Worm (Caenorhabditis elegans): Measurements from ENCODE around the gene clk-1.
A peak's percentile ranks its signal among the peaks of the same experiment; 100 is the strongest.

clk-1 gene

DNA sequence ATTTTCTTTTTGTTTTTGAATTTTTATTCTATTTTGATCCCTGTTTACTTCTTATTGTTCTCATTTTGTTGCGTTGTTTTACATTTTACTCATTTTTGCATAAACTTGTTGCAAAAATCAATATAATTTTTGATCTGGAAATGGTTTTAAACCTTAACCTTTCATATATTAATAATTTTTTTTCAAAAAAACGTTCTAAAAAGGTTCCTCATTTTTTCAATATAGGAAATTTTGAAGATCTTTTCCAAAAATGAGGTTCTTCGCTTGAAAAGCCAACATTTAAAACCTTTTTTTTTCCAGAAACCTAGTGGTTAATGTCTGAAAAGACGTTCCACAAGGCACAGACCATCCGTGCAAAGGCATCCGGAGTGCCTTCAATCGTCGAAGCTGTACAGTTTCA lies 17.3 kb upstream of the clk-1 start, which contains the start of gene gop-3:
Gene gop-3, plus strand, starts transcription at position 301 of the 400 bp plus-strand sequence.
- TF ChIP-seq pha-4 (tag; optimal IDR thresholded peaks at IDR 0.05), result no peak
- TF ChIP-seq B0261.1 (tag; optimal IDR thresholded peaks at IDR 0.05), result no peak

DNA sequence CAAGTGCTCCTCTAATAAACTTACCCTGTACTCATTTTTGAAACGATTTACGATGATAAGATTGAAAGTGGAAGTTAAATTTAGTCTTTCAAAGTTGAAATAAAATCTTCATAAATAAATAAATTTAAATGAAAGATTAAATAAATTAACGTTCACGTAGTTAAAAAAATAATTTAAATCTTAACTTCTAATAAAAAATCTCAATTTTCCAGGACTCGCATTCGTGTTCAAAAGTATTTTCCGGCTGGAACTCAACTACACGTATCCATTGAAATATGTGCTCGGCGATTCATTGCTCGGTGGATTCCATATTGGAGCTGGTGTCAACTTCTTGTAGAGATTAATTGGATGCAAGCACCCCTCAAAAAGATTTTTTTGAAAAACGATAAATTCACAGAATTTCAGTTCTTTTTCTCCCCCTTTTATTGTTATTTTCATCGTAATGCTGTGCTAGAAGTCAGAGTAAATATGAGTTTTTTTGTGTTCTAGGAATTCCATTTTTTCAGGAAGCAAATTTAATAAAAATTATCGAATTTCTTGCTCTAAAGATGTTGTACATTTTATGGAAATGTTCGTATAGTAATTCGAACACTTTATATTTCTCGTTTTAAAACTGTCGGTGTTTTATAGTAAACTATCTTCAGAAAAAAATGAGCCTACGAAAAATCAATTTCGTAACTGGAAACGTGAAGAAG lies 14.2 kb upstream of the clk-1 start, which contains the start of the genes C34E10.9 and hap-1:
Gene C34E10.9, minus strand, starts transcription at position 101 of the 695 bp plus-strand sequence.
Gene hap-1, plus strand, starts transcription at position 645 of the 695 bp plus-strand sequence.
- TF ChIP-seq nhr-90 (tag; optimal IDR thresholded peaks at IDR 0.05), result no peak
- TF ChIP-seq ekl-4 (GFP tag; IDR thresholded peaks at IDR 0.05), result no peak
- TF ChIP-seq attf-5 (GFP tag; optimal IDR thresholded peaks at IDR 0.05), result no peak
- TF ChIP-seq tbx-9 (tag; optimal IDR thresholded peaks at IDR 0.05; ENCODE audit: borderline replicate concordance), result no peak
- no peak for TF ChIP-seq lin-40 (tag; optimal IDR thresholded peaks at IDR 0.05)
- no peak for TF ChIP-seq nfya-2 (GFP tag; IDR thresholded peaks at IDR 0.05)
- TF ChIP-seq atf-7 (tag; optimal IDR thresholded peaks at IDR 0.05), result no peak
- no peak for TF ChIP-seq nhr-27 (tag; optimal IDR thresholded peaks at IDR 0.05)
- TF ChIP-seq hmg-20 (GFP tag; IDR thresholded peaks at IDR 0.05), result no peak

DNA sequence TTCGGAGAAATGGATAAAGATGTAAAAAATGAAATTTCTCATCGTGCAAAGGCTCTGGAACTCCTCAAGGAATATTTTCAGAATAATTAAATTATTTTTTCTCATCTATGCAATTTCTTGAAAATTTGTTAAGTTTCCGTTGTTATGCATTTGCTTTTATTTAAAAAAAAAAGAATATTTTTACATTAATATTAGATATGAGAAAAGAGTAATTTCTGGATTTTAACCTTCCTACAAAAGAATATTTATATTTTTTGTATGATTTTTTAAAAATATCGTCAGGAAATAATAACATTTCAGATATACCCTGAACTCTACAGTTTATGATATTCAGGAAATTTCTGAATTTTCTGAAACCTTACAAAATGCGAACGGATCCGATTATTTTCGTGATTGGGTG lies 12.9 kb upstream of the clk-1 start, which contains the start of gene gro-1:
Gene gro-1, plus strand, starts transcription at position 301 of the 400 bp plus-strand sequence.
- TF ChIP-seq let-607 (tag; optimal IDR thresholded peaks at IDR 0.05) (no peak), madf-6 (GFP tag; IDR thresholded peaks at IDR 0.05) (no peak), ztf-18 (tag; optimal IDR thresholded peaks at IDR 0.05) (no peak), nhr-120 (GFP tag; IDR thresholded peaks at IDR 0.05) (no peak), lag-1 (GFP tag; IDR thresholded peaks at IDR 0.05) (no peak), nfyb-1 (GFP tag; IDR thresholded peaks at IDR 0.05) (no peak), somi-1 (GFP tag; optimal IDR thresholded peaks at IDR 0.05) (no peak), K12H6.12 (tag; optimal IDR thresholded peaks at IDR 0.05) (no peak), atf-7 (tag; optimal IDR thresholded peaks at IDR 0.05) (no peak), madf-8 (GFP tag; conservative IDR thresholded peaks at IDR 0.05) (no peak), D2030.7 (GFP tag; IDR thresholded peaks at IDR 0.05) (no peak)

DNA sequence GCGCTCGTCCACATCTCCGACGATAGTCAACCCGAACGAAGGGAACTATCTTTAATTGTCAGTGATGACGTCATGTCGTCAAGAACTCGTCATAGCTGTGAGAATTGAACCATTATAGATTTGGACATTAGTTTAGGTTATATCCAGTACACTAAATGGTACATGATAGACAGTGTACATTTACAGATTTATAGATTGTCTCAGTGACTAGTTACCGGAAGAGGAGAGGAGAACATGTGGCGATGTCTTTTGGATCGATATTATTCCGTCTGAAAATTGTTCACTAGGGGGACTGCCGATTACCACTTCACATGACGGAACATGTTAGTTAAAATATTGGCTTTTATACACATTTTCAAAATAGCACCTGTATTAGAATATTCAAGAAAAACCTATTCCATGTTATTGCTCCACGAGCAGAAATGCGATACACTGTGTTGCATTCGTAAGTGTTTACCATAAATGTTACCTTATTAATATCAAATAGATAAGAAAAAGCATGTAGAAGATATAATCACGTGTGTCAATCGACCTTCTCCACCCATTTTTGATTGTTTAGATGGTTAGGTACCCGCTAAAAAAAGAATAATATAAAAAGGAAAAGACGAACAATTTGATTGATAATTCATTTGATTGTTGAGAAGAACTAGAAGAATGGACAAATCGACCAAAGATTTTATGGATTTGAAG lies 10.3 kb upstream of the clk-1 start, which contains the start of gene ZC395.5:
Gene ZC395.5, plus strand, starts transcription at position 632 of the 690 bp plus-strand sequence.
- no peak for TF ChIP-seq pha-4 (tag; optimal IDR thresholded peaks at IDR 0.05)
- peak; percentile 17 for TF ChIP-seq nhr-80 (tag; optimal IDR thresholded peaks at IDR 0.05)
- TF ChIP-seq lin-35 (GFP tag; optimal IDR thresholded peaks at IDR 0.05), result peak in 1 of 3 experiments; percentile 31
- no peak for TF ChIP-seq rpc-1 (optimal IDR thresholded peaks at IDR 0.05)
- peak; percentile 45 for TF ChIP-seq rpc-1 (tag; optimal IDR thresholded peaks at IDR 0.05)
- no peak for TF ChIP-seq C17E4.6 (GFP tag; IDR thresholded peaks at IDR 0.05)
- peak; percentile 17 for TF ChIP-seq ceh-27 (GFP tag; optimal IDR thresholded peaks at IDR 0.05)
- TF ChIP-seq madf-3 (GFP tag; IDR thresholded peaks at IDR 0.05), result no peak
- peak; percentile 4 for TF ChIP-seq him-1 (tag; optimal IDR thresholded peaks at IDR 0.05)
- no peak for TF ChIP-seq egl-44 (GFP tag; IDR thresholded peaks at IDR 0.05)
- TF ChIP-seq F22D6.2 (tag; optimal IDR thresholded peaks at IDR 0.05), result no peak
- no peak for TF ChIP-seq aptf-2 (GFP tag; conservative IDR thresholded peaks at IDR 0.05)
- TF ChIP-seq zim-3 (tag; optimal IDR thresholded peaks at IDR 0.05), result no peak
- TF ChIP-seq ets-4 (GFP tag; optimal IDR thresholded peaks at IDR 0.05), result no peak
- no peak for TF ChIP-seq lin-40 (tag; optimal IDR thresholded peaks at IDR 0.05)
- no peak for TF ChIP-seq ceh-100 (GFP tag; IDR thresholded peaks at IDR 0.05)

All from whole organism, young adult.